Fruit fly (Drosophila melanogaster) whole organism, embryonic: ENCODE measurements around the gene salm.

Experiments used
- ATbp ChIP-seq: fragments of 200-800 bp; sonication (Bioruptor generic); optimal IDR thresholded peaks from 2 replicates; lab custom pipeline; 2017; ENCODE audit warnings: missing biosample characterization, mild to moderate bottlenecking, missing genetic modification characterization, missing genetic modification reagents
- Atf-2 ChIP-seq: fragments of 200-800 bp; sonication (Bioruptor generic); optimal IDR thresholded peaks from 2 replicates; lab custom pipeline; 2016; ENCODE audit warnings: missing biosample characterization, missing genetic modification characterization
- CG12236 ChIP-seq: fragments of 200-800 bp; sonication (Bioruptor generic); optimal IDR thresholded peaks from 2 replicates; lab custom pipeline; 2016; ENCODE audit warnings: missing biosample characterization, missing genetic modification characterization
- CG1233 ChIP-seq: fragments of 200-800 bp; sonication (Bioruptor generic); optimal IDR thresholded peaks from 4 replicates; lab custom pipeline; 2018; ENCODE audit warnings: missing biosample characterization, mild to moderate bottlenecking, missing genetic modification characterization
- CG12769 ChIP-seq: fragments of 200-800 bp; sonication (Bioruptor generic); optimal IDR thresholded peaks from 2 replicates; lab custom pipeline; 2019; ENCODE audit warnings: missing biosample characterization, mild to moderate bottlenecking, missing genetic modification characterization, moderate library complexity
- CG13775 ChIP-seq: fragments of 200-800 bp; sonication (Bioruptor generic); optimal IDR thresholded peaks from 3 replicates; lab custom pipeline; 2017; ENCODE audit warnings: missing biosample characterization, mild to moderate bottlenecking, missing genetic modification characterization
- CG17186 ChIP-seq: fragments of 200-800 bp; sonication (Bioruptor generic); optimal IDR thresholded peaks from 3 replicates; lab custom pipeline; 2017; ENCODE audit warnings: missing biosample characterization, missing genetic modification reagents, missing genetic modification characterization
- CG17802 ChIP-seq: fragments of 200-800 bp; sonication (Bioruptor generic); optimal IDR thresholded peaks from 2 replicates; lab custom pipeline; 2018; ENCODE audit warnings: missing biosample characterization, mild to moderate bottlenecking, missing genetic modification characterization, moderate library complexity
- CG18011 ChIP-seq: fragments of 200-800 bp; sonication (Bioruptor generic); optimal IDR thresholded peaks from 2 replicates; lab custom pipeline; 2017; ENCODE audit warnings: missing biosample characterization, missing genetic modification characterization, mild to moderate bottlenecking, moderate library complexity, missing genotype
- CG18476 ChIP-seq: fragments of 200-800 bp; sonication (Bioruptor generic); optimal IDR thresholded peaks from 2 replicates; lab custom pipeline; 2016; ENCODE audit warnings: missing biosample characterization, mild to moderate bottlenecking, missing genetic modification characterization
- CG31224 ChIP-seq: fragments of 200-800 bp; sonication (Bioruptor generic); IDR thresholded peaks from 2 replicates; pipeline ENCODE4 v1.3.6; 2022; ENCODE audit warnings: missing biosample characterization, missing genetic modification characterization
- CG31441 ChIP-seq: fragments of 200-800 bp; sonication (Bioruptor generic); IDR thresholded peaks from 2 replicates; pipeline ENCODE4 v1.3.6; 2022; ENCODE audit warnings: missing biosample characterization, missing genetic modification characterization
- CG33213 ChIP-seq: fragments of 200-800 bp; sonication (Bioruptor generic); optimal IDR thresholded peaks from 3 replicates; lab custom pipeline; 2016; ENCODE audit warnings: missing biosample characterization, missing genetic modification characterization
- CG3838 ChIP-seq: fragments of 200-800 bp; sonication (Bioruptor generic); optimal IDR thresholded peaks from 3 replicates; lab custom pipeline; 2016; ENCODE audit warnings: missing biosample characterization, missing genetic modification characterization
- CG4328 ChIP-seq: fragments of 200-800 bp; sonication (Bioruptor generic); optimal IDR thresholded peaks from 3 replicates; lab custom pipeline; 2017; ENCODE audit warnings: missing biosample characterization, missing genetic modification reagents, missing genetic modification characterization
- CG4404 ChIP-seq: fragments of 200-800 bp; sonication (Bioruptor generic); IDR thresholded peaks from 2 replicates; pipeline ENCODE4 v1.3.6; 2022; ENCODE audit warnings: missing biosample characterization, missing genetic modification characterization
- CG5245 ChIP-seq: fragments of 200-800 bp; sonication (Bioruptor generic); optimal IDR thresholded peaks from 3 replicates; lab custom pipeline; 2016; ENCODE audit warnings: missing biosample characterization, missing genetic modification characterization
- CG7271 ChIP-seq: fragments of 200-800 bp; sonication (Bioruptor generic); optimal IDR thresholded peaks from 2 replicates; lab custom pipeline; 2018; ENCODE audit warnings: missing biosample characterization, mild to moderate bottlenecking, missing genetic modification characterization, moderate library complexity
- CG7786 ChIP-seq: fragments of 200-800 bp; sonication (Bioruptor generic); optimal IDR thresholded peaks from 2 replicates; lab custom pipeline; 2016; ENCODE audit warnings: missing biosample characterization, missing genetic modification characterization
- Doc2 ChIP-seq: fragments of 200-800 bp; sonication (Bioruptor generic); IDR thresholded peaks from 2 replicates; pipeline ENCODE4 v1.3.6; 2022; ENCODE audit warnings: missing biosample characterization, missing genetic modification characterization
- H2.0 ChIP-seq: fragments of 200-800 bp; sonication (Bioruptor generic); IDR thresholded peaks from 2 replicates; pipeline ENCODE4 v1.3.6; 2022; ENCODE audit warnings: missing biosample characterization, missing genetic modification characterization
- HLH4C ChIP-seq: fragments of 200-800 bp; sonication (Bioruptor generic); IDR thresholded peaks from 3 replicates; pipeline ENCODE4 v1.3.6; 2022; ENCODE audit warnings: missing biosample characterization, missing genetic modification characterization; ENCODE audit not compliant: partially characterized antibody
- Hr3 ChIP-seq: fragments of 200-800 bp; sonication (Bioruptor generic); optimal IDR thresholded peaks from 3 replicates; lab custom pipeline; 2016; ENCODE audit warnings: missing biosample characterization, missing genetic modification characterization
- Hsf ChIP-seq: fragments of 200-800 bp; sonication (Bioruptor generic); optimal IDR thresholded peaks from 3 replicates; lab custom pipeline; 2016; ENCODE audit warnings: missing biosample characterization, missing genetic modification characterization
- NK7.1 ChIP-seq: fragments of 200-800 bp; sonication (Bioruptor generic); optimal IDR thresholded peaks from 3 replicates; lab custom pipeline; 2016; ENCODE audit warnings: missing biosample characterization, missing genetic modification characterization
- Nf-YC ChIP-seq: fragments of 200-800 bp; optimal IDR thresholded peaks from 3 replicates; lab custom pipeline; 2019; ENCODE audit warnings: missing biosample characterization, mild to moderate bottlenecking, missing genetic modification characterization, moderate library complexity
- Oaz ChIP-seq: fragments of 200-800 bp; sonication (Bioruptor generic); IDR thresholded peaks from 2 replicates; pipeline ENCODE4 v1.3.6; 2022; ENCODE audit warnings: missing biosample characterization, missing genetic modification characterization
- Scr ChIP-seq: fragments of 200-800 bp; sonication (Bioruptor generic); IDR thresholded peaks from 2 replicates; pipeline ENCODE4 v1.3.6; 2022; ENCODE audit warnings: missing biosample characterization, missing genetic modification characterization; ENCODE audit not compliant: partially characterized antibody
- Sin3A ChIP-seq: fragments of >200 bp; optimal IDR thresholded peaks from 2 replicates; lab custom pipeline; 2018
- Spps ChIP-seq: fragments of 200-800 bp; sonication (Bioruptor generic); optimal IDR thresholded peaks from 2 replicates; lab custom pipeline; 2018; ENCODE audit warnings: missing biosample characterization, mild to moderate bottlenecking, missing genetic modification characterization
- Usf ChIP-seq: fragments of 200-800 bp; sonication (Bioruptor generic); optimal IDR thresholded peaks from 2 replicates; lab custom pipeline; 2017; ENCODE audit warnings: missing genotype, missing biosample characterization, missing genetic modification characterization
- al ChIP-seq: fragments of 200-800 bp; sonication (Bioruptor generic); IDR thresholded peaks from 2 replicates; pipeline ENCODE4 v1.3.6; 2022; ENCODE audit warnings: missing biosample characterization, missing genetic modification characterization
- ara ChIP-seq: fragments of 200-800 bp; sonication (Bioruptor generic); IDR thresholded peaks from 2 replicates; pipeline ENCODE4 v1.3.6; 2022; ENCODE audit warnings: missing biosample characterization, missing genetic modification characterization
- az2 ChIP-seq: fragments of 200-800 bp; sonication (Bioruptor generic); optimal IDR thresholded peaks from 3 replicates; lab custom pipeline; 2016; ENCODE audit warnings: missing biosample characterization, missing genetic modification characterization
- cato ChIP-seq: fragments of 200-800 bp; sonication (Bioruptor generic); optimal IDR thresholded peaks from 2 replicates; lab custom pipeline; 2016; ENCODE audit warnings: missing biosample characterization, missing genetic modification characterization, borderline replicate concordance
- dmrt11E ChIP-seq: fragments of 200-800 bp; sonication (Bioruptor generic); optimal IDR thresholded peaks from 3 replicates; lab custom pipeline; 2018; ENCODE audit warnings: missing biosample characterization, mild to moderate bottlenecking, missing genetic modification characterization, moderate library complexity
- dysf ChIP-seq: fragments of 200-800 bp; sonication (Bioruptor generic); IDR thresholded peaks from 3 replicates; pipeline ENCODE4 v1.3.6; 2022; ENCODE audit warnings: missing biosample characterization, missing genetic modification characterization
- exex ChIP-seq: fragments of 200-800 bp; sonication (Bioruptor generic); optimal IDR thresholded peaks from 4 replicates; lab custom pipeline; 2018; ENCODE audit warnings: missing biosample characterization, mild to moderate bottlenecking, missing genetic modification characterization, moderate library complexity
- grn ChIP-seq: fragments of 200-800 bp; sonication (Bioruptor generic); optimal IDR thresholded peaks from 3 replicates; lab custom pipeline; 2017; ENCODE audit warnings: missing biosample characterization, missing genetic modification characterization
- hth ChIP-seq: fragments of >200 bp; optimal IDR thresholded peaks from 2 replicates; lab custom pipeline; 2017; ENCODE audit warnings: inconsistent platforms
- jumu ChIP-seq: fragments of 200-800 bp; sonication (Bioruptor generic); optimal IDR thresholded peaks from 3 replicates; lab custom pipeline; 2016; ENCODE audit warnings: missing biosample characterization, missing genetic modification characterization
- kay ChIP-seq: fragments of 200-800 bp; sonication (Bioruptor generic); optimal IDR thresholded peaks from 2 replicates; lab custom pipeline; 2016; ENCODE audit warnings: missing biosample characterization, missing genetic modification characterization
- ken ChIP-seq: fragments of 200-800 bp; sonication (Bioruptor generic); IDR thresholded peaks from 3 replicates; pipeline ENCODE4 v1.3.6; 2022; ENCODE audit warnings: missing biosample characterization, missing genetic modification characterization
- lmd ChIP-seq: fragments of 200-800 bp; sonication (Bioruptor generic); IDR thresholded peaks from 2 replicates; pipeline ENCODE4 v1.3.6; 2022; ENCODE audit warnings: missing biosample characterization, missing genetic modification characterization
- mam ChIP-seq: fragments of 200-800 bp; sonication (Bioruptor generic); optimal IDR thresholded peaks from 3 replicates; lab custom pipeline; 2016; ENCODE audit warnings: missing biosample characterization, missing genetic modification characterization
- nmo ChIP-seq: fragments of 200-800 bp; sonication (Bioruptor generic); optimal IDR thresholded peaks from 2 replicates; lab custom pipeline; 2018; ENCODE audit warnings: missing biosample characterization, mild to moderate bottlenecking, missing genetic modification characterization, moderate library complexity
- pfk ChIP-seq: fragments of 200-800 bp; sonication (Bioruptor generic); optimal IDR thresholded peaks from 2 replicates; lab custom pipeline; 2018; ENCODE audit warnings: missing biosample characterization, mild to moderate bottlenecking, missing genetic modification characterization, moderate library complexity
- pnt ChIP-seq: fragments of 200-800 bp; sonication (Bioruptor generic); optimal IDR thresholded peaks from 3 replicates; lab custom pipeline; 2016; ENCODE audit warnings: missing biosample characterization, missing genetic modification characterization
- sens ChIP-seq: fragments of 200-800 bp; sonication (Bioruptor generic); peaks from one replicate; lab custom pipeline; 2016; ENCODE audit warnings: missing biosample characterization, missing genetic modification characterization
- toy ChIP-seq: fragments of 200-800 bp; sonication (Bioruptor generic); IDR thresholded peaks from 2 replicates; pipeline ENCODE4 v1.3.6; 2022; ENCODE audit warnings: missing biosample characterization, missing genetic modification characterization
- trem ChIP-seq: fragments of 200-800 bp; optimal IDR thresholded peaks from 3 replicates; lab custom pipeline; 2019; ENCODE audit warnings: missing biosample characterization, mild to moderate bottlenecking, missing genetic modification characterization, moderate library complexity
- wor ChIP-seq: fragments of 200-800 bp; sonication (Bioruptor generic); IDR thresholded peaks from 2 replicates; pipeline ENCODE4 v1.3.6; 2022; ENCODE audit warnings: missing biosample characterization, missing genetic modification characterization

The salm gene

dm6 chr2L:11417502-11417901, 27.9 kb downstream of the salm start (continued):
- TF ChIP-seq CG12769 (no peak), CG33213 (GFP tag; lab: Kevin White, UChicago) (no peak), sens (GFP tag; lab: Kevin White, UChicago) (peak; percentile 88), toy (GFP tag; lab: Robert Waterston, UW) (no peak), CG31441 (0 out of 2 replicates have a peak, but pooled peaks have one; percentile 31), pnt (GFP tag; lab: Kevin White, UChicago) (peak; percentile 36), dmrt11E (peak; percentile 89), Hsf (peak; percentile 67), Hr3 (GFP tag; lab: Kevin White, UChicago) (peak; percentile 47), az2 (GFP tag; lab: Kevin White, UChicago) (peak; percentile 69), pfk (no peak), CG18476 (no peak), CG5245 (peak; percentile 11), CG18011 (GFP tag; lab: Kevin White, UChicago) (no peak), CG17186 (GFP tag; lab: Kevin White, UChicago) (no peak), Nf-YC (tag; lab: Kevin White, UChicago) (no peak), CG4328 (GFP tag; lab: Kevin White, UChicago) (no peak), CG7271 (tag; lab: Kevin White, UChicago) (peak; percentile 16), CG13775 (GFP tag; lab: Kevin White, UChicago) (peak; percentile 67), lmd (0 out of 2 replicates have a peak, but pooled peaks have one; percentile 29), CG4404 (GFP tag; lab: Robert Waterston, UW) (peak; percentile 60), Atf-2 (no peak), CG3838 (GFP tag; lab: Kevin White, UChicago) (peak; percentile 26), mam (GFP tag; lab: Kevin White, UChicago) (no peak), CG31224 (GFP tag; lab: Robert Waterston, UW) (no peak), trem (tag; lab: Kevin White, UChicago) (peak; percentile 30), CG12236 (GFP tag; lab: Kevin White, UChicago) (peak; percentile 10), Spps (tag; lab: Kevin White, UChicago) (peak; percentile 43), ATbp (GFP tag; lab: Kevin White, UChicago) (peak; percentile 24), grn (GFP tag; lab: Kevin White, UChicago) (peak; percentile 29), dysf (GFP tag; lab: Robert Waterston, UW) (peak; percentile 41; the same call in 1 of the 3 replicates), ken (GFP tag; lab: Robert Waterston, UW) (peak; percentile 66; the same call in 1 of the 3 replicates), HLH4C (GFP tag; lab: Robert Waterston, UW) (no peak), CG1233 (GFP tag; lab: Kevin White, UChicago) (no peak), ara (GFP tag; lab: Robert Waterston, UW) (peak; percentile 82), hth (lab: Kevin White, UChicago) (no peak), Oaz (GFP tag; lab: Robert Waterston, UW) (no peak), nmo (peak; percentile 45), Sin3A (no peak), NK7.1 (no peak), exex (no peak), cato (no peak), al (no peak), Usf (peak; percentile 2), Doc2 (GFP tag; lab: Robert Waterston, UW) (no peak), H2.0 (GFP tag; lab: Robert Waterston, UW) (0 out of 2 replicates have a peak, but pooled peaks have one; percentile 33), jumu (GFP tag; lab: Kevin White, UChicago) (peak; percentile 7), CG7786 (GFP tag; lab: Kevin White, UChicago) (no peak), CG17802 (no peak), Scr (GFP tag; lab: Robert Waterston, UW) (no peak), kay (GFP tag; lab: Kevin White, UChicago) (no peak), wor (GFP tag; lab: Robert Waterston, UW) (peak; percentile 33; the same call in 1 of the 2 replicates)
